Worm (Caenorhabditis elegans) whole organism, mixed stage, embryonic: ENCODE measurements around the gene K02G10.5.

Source experiments
- M03D4.4 ChIP-seq: sonication (generic microtip); optimal IDR thresholded peaks from 2 replicates; lab custom pipeline; 2017; ENCODE audit warnings: mild to moderate bottlenecking, missing genetic modification characterization, missing compliant biosample characterization
- bed-3 ChIP-seq: fragments of 200-800 bp; sonication (Bioruptor generic); optimal IDR thresholded peaks from 3 replicates; lab custom pipeline; 2018; ENCODE audit warnings: mild to moderate bottlenecking, missing genetic modification characterization, moderate library complexity, missing compliant biosample characterization
- blmp-1 ChIP-seq: fragments of 150-350 bp; optimal IDR thresholded peaks from 2 replicates; lab custom pipeline; 2014; ENCODE audit warnings: missing biosample characterization, missing genetic modification characterization
- ceh-39 ChIP-seq: fragments of 150-350 bp; optimal IDR thresholded peaks from 2 replicates; lab custom pipeline; 2014; ENCODE audit warnings: missing biosample characterization, missing genetic modification characterization
- ceh-43 ChIP-seq: fragments of 200-800 bp; sonication (Bioruptor generic); optimal IDR thresholded peaks from 2 replicates; lab custom pipeline; 2018; ENCODE audit warnings: mild to moderate bottlenecking, missing genetic modification characterization, moderate library complexity, missing compliant biosample characterization
- ceh-83 ChIP-seq: fragments of 200-800 bp; sonication (Bioruptor generic); optimal IDR thresholded peaks from 2 replicates; lab custom pipeline; 2018; ENCODE audit warnings: mild to moderate bottlenecking, missing genetic modification characterization, missing compliant biosample characterization
- ces-1 ChIP-seq: fragments of 150-350 bp; optimal IDR thresholded peaks from 2 replicates; lab custom pipeline; 2014; ENCODE audit warnings: missing biosample characterization, missing genetic modification reagents, missing genetic modification characterization
- cnd-1 ChIP-seq: fragments of 200-800 bp; sonication (Bioruptor generic); optimal IDR thresholded peaks from 2 replicates; lab custom pipeline; 2018; ENCODE audit warnings: mild to moderate bottlenecking, missing genetic modification characterization, missing compliant biosample characterization
- drap-1 ChIP-seq: fragments of 200-800 bp; sonication (Bioruptor generic); optimal IDR thresholded peaks from 3 replicates; lab custom pipeline; 2018; ENCODE audit warnings: mild to moderate bottlenecking, missing genetic modification characterization, missing compliant biosample characterization
- elt-1 ChIP-seq: sonication (generic microtip); optimal IDR thresholded peaks from 2 replicates; lab custom pipeline; 2017; ENCODE audit warnings: missing genetic modification characterization, mild to moderate bottlenecking, missing compliant biosample characterization, antibody characterized with exemption, moderate library complexity, borderline replicate concordance; ENCODE audit not compliant: insufficient read depth
- elt-3 ChIP-seq: fragments of 150-350 bp; optimal IDR thresholded peaks from 2 replicates; lab custom pipeline; 2014; ENCODE audit warnings: missing biosample characterization, missing genetic modification characterization
- flh-1 ChIP-seq: fragments of 200-800 bp; sonication (Bioruptor generic); optimal IDR thresholded peaks from 2 replicates; lab custom pipeline; 2018; ENCODE audit warnings: mild to moderate bottlenecking, missing genetic modification characterization, moderate library complexity, missing compliant biosample characterization
- ham-2 ChIP-seq: fragments of 200-800 bp; sonication (Bioruptor generic); optimal IDR thresholded peaks from 2 replicates; lab custom pipeline; 2018; ENCODE audit warnings: mild to moderate bottlenecking, missing genetic modification characterization, missing compliant biosample characterization
- hlh-1 ChIP-seq: fragments of 150-350 bp; optimal IDR thresholded peaks from 2 replicates; lab custom pipeline; 2014; ENCODE audit warnings: missing biosample characterization, missing genetic modification reagents, missing genetic modification characterization
- lin-13 ChIP-seq: fragments of 150-350 bp; optimal IDR thresholded peaks from 2 replicates; lab custom pipeline; 2014; ENCODE audit warnings: missing biosample characterization, missing genetic modification characterization
- lin-32 ChIP-seq: fragments of 200-800 bp; sonication (Bioruptor generic); optimal IDR thresholded peaks from 2 replicates; lab custom pipeline; 2018; ENCODE audit warnings: mild to moderate bottlenecking, missing genetic modification characterization, missing compliant biosample characterization
- lsy-2 ChIP-seq: fragments of 150-350 bp; optimal IDR thresholded peaks from 2 replicates; lab custom pipeline; 2014; ENCODE audit warnings: missing biosample characterization, missing genetic modification characterization
- mab-5 ChIP-seq: fragments of 150-350 bp; optimal IDR thresholded peaks from 2 replicates; lab custom pipeline; 2014; ENCODE audit warnings: missing biosample characterization, missing genetic modification characterization
- mep-1 ChIP-seq: fragments of 150-350 bp; optimal IDR thresholded peaks from 2 replicates; lab custom pipeline; 2017; ENCODE audit warnings: missing biosample characterization, missing genetic modification reagents, missing genetic modification characterization, inconsistent platforms
- mls-2 ChIP-seq: sonication (generic microtip); optimal IDR thresholded peaks from 2 replicates; lab custom pipeline; 2016; ENCODE audit warnings: mild to moderate bottlenecking, missing genetic modification characterization, moderate library complexity, missing compliant biosample characterization
- nhr-12 ChIP-seq: fragments of 150-350 bp; optimal IDR thresholded peaks from 2 replicates; lab custom pipeline; 2014; ENCODE audit warnings: missing biosample characterization, missing genetic modification characterization
- nhr-2 ChIP-seq: fragments of 150-350 bp; optimal IDR thresholded peaks from 2 replicates; lab custom pipeline; 2014; ENCODE audit warnings: missing biosample characterization, missing genetic modification characterization
- nhr-237 ChIP-seq: fragments of 150-350 bp; optimal IDR thresholded peaks from 2 replicates; lab custom pipeline; 2014; ENCODE audit warnings: missing biosample characterization, missing genetic modification characterization
- nhr-28 ChIP-seq: fragments of 150-350 bp; optimal IDR thresholded peaks from 2 replicates; lab custom pipeline; 2014; ENCODE audit warnings: missing biosample characterization, missing genetic modification characterization
- nhr-76 ChIP-seq: sonication (generic microtip); optimal IDR thresholded peaks from 2 replicates; lab custom pipeline; 2017; ENCODE audit warnings: missing biosample characterization, missing genetic modification characterization
- pha-4 ChIP-seq: fragments of 150-350 bp; optimal IDR thresholded peaks from 2 replicates; lab custom pipeline; 2018; ENCODE audit warnings: missing biosample characterization, missing genetic modification reagents, missing genetic modification characterization
- sem-2 ChIP-seq: fragments of 200-800 bp; sonication (Bioruptor generic); optimal IDR thresholded peaks from 2 replicates; lab custom pipeline; 2018; ENCODE audit warnings: mild to moderate bottlenecking, missing genetic modification characterization, missing compliant biosample characterization
- snpc-4 ChIP-seq: fragments of 150-350 bp; optimal IDR thresholded peaks from 2 replicates; lab custom pipeline; 2014; ENCODE audit warnings: missing biosample characterization, missing genetic modification characterization
- sptf-1 ChIP-seq: sonication (generic microtip); optimal IDR thresholded peaks from 2 replicates; lab custom pipeline; 2017; ENCODE audit warnings: mild to moderate bottlenecking, missing genetic modification characterization, moderate library complexity, missing compliant biosample characterization
- tbx-8 ChIP-seq: fragments of 200-800 bp; sonication (Bioruptor generic); optimal IDR thresholded peaks from 2 replicates; lab custom pipeline; 2018; ENCODE audit warnings: mild to moderate bottlenecking, missing genetic modification characterization, moderate library complexity, missing compliant biosample characterization
- unc-120 ChIP-seq: sonication (generic microtip); optimal IDR thresholded peaks from 2 replicates; lab custom pipeline; 2017; ENCODE audit warnings: missing genetic modification characterization, missing compliant biosample characterization; ENCODE audit not compliant: poor library complexity, severe bottlenecking
- unc-39 ChIP-seq: fragments of 150-350 bp; optimal IDR thresholded peaks from 2 replicates; lab custom pipeline; 2014; ENCODE audit warnings: missing biosample characterization, missing genetic modification characterization
- unc-62 ChIP-seq: fragments of 150-350 bp; optimal IDR thresholded peaks from 2 replicates; lab custom pipeline; 2014; ENCODE audit warnings: missing biosample characterization, missing genetic modification reagents, missing genetic modification characterization
- zip-8 ChIP-seq: fragments of 150-350 bp; optimal IDR thresholded peaks from 2 replicates; lab custom pipeline; 2014; ENCODE audit warnings: missing biosample characterization, missing genetic modification characterization
- ztf-11 ChIP-seq: fragments of 150-350 bp; optimal IDR thresholded peaks from 2 replicates; lab custom pipeline; 2014; ENCODE audit warnings: missing biosample characterization, missing genetic modification characterization

Gene K02G10.5

ce11 chrX:4667788-4668187 lies 23.2 kb downstream of the K02G10.5 start, which contains the start of gene mfsd-12:
mfsd-12 (plus strand) TSS chrX:4668088.
- TF ChIP-seq nhr-76 (tag; lab: Kevin White, UChicago) (no peak), zip-8 (tag; lab: Kevin White, UChicago) (no peak), flh-1 (GFP tag; lab: Kevin White, UChicago) (no peak), unc-120 (tag; lab: Kevin White, UChicago) (no peak), mab-5 (no peak), lsy-2 (tag; lab: Kevin White, UChicago) (no peak), nhr-237 (tag; lab: Kevin White, UChicago) (no peak), nhr-12 (tag; lab: Kevin White, UChicago) (no peak), M03D4.4 (tag; lab: Kevin White, UChicago) (no peak), pha-4 (no peak)

DNA sequence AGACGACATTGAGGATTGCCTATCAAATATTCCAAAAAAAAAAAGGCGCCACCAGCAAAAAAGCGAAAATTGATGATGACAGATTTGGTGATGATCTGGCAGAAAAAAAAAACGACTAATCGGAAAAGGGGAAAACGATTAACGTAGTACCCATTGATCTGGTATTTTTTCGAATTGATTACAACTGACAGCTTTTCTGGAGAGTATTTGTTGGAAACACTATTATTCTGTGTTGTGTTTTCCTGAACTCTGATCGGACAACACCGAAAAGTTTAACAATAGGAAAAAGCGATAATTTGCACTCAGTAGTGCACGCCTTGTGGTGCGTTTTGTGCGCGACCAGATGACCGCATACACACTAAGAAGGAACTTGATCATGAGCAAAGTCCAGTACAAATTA lies 26.3 kb downstream of the K02G10.5 start:
- TF ChIP-seq bed-3 (GFP tag; lab: Kevin White, UChicago): no peak
- TF ChIP-seq hlh-1 (tag; lab: Kevin White, UChicago): no peak
- no peak for TF ChIP-seq M03D4.4 (tag; lab: Kevin White, UChicago)
- no peak for TF ChIP-seq sptf-1
- no peak for TF ChIP-seq elt-1 (tag; lab: Kevin White, UChicago)
- TF ChIP-seq cnd-1 (tag; lab: Kevin White, UChicago): no peak

ce11 chrX:4662964-4663684 lies 27.9 kb downstream of the K02G10.5 start:
- TF ChIP-seq elt-3 (tag; lab: Kevin White, UChicago) (peak; percentile 14), lin-13 (tag; lab: Kevin White, UChicago) (no peak)

ce11 chrX:4662293-4662825 lies 28.6 kb downstream of the K02G10.5 start:
- no peak for TF ChIP-seq ces-1 (GFP tag; lab: Kevin White, UChicago)
- TF ChIP-seq tbx-8: no peak
- no peak for TF ChIP-seq ceh-83
- TF ChIP-seq sptf-1: no peak
- no peak for TF ChIP-seq lin-13 (tag; lab: Kevin White, UChicago)
- no peak for TF ChIP-seq lin-32
- no peak for TF ChIP-seq cnd-1 (tag; lab: Kevin White, UChicago)
- no peak for TF ChIP-seq ztf-11 (tag; lab: Kevin White, UChicago)
- no peak for TF ChIP-seq nhr-2 (tag; lab: Kevin White, UChicago)
- no peak for TF ChIP-seq mab-5
- TF ChIP-seq nhr-28 (tag; lab: Kevin White, UChicago): no peak
- TF ChIP-seq M03D4.4 (tag; lab: Kevin White, UChicago): no peak
- TF ChIP-seq pha-4: peak; percentile 62
- peak; percentile 46 for TF ChIP-seq ham-2
- no peak for TF ChIP-seq drap-1
- no peak for TF ChIP-seq lsy-2 (tag; lab: Kevin White, UChicago)
- TF ChIP-seq unc-120 (tag; lab: Kevin White, UChicago): peak; percentile 51
- TF ChIP-seq unc-39 (tag; lab: Kevin White, UChicago): no peak
- no peak for TF ChIP-seq mls-2 (tag; lab: Kevin White, UChicago)
- peak; percentile 21 for TF ChIP-seq mep-1 (tag; lab: Kevin White, UChicago)
- no peak for TF ChIP-seq snpc-4 (tag; lab: Kevin White, UChicago)
- peak; percentile 64 for TF ChIP-seq blmp-1 (tag; lab: Kevin White, UChicago)
- peak; percentile 36 for TF ChIP-seq nhr-237 (tag; lab: Kevin White, UChicago)
- no peak for TF ChIP-seq sem-2 (GFP tag; lab: Kevin White, UChicago)
- no peak for TF ChIP-seq elt-1 (tag; lab: Kevin White, UChicago)
- no peak for TF ChIP-seq bed-3 (GFP tag; lab: Kevin White, UChicago)
- TF ChIP-seq flh-1 (GFP tag; lab: Kevin White, UChicago): no peak
- no peak for TF ChIP-seq nhr-76 (tag; lab: Kevin White, UChicago)
- TF ChIP-seq zip-8 (tag; lab: Kevin White, UChicago): no peak
- peak; percentile 67 for TF ChIP-seq elt-3 (tag; lab: Kevin White, UChicago)
- TF ChIP-seq ceh-43 (GFP tag; lab: Kevin White, UChicago): no peak
- TF ChIP-seq hlh-1 (tag; lab: Kevin White, UChicago): no peak
- no peak for TF ChIP-seq nhr-12 (tag; lab: Kevin White, UChicago)
- TF ChIP-seq unc-62 (GFP tag; lab: Kevin White, UChicago): peak; percentile 12
- no peak for TF ChIP-seq ceh-39 (tag; lab: Kevin White, UChicago)
